Worm (Caenorhabditis elegans): ENCODE measurements around the gene nduf-2.2.
A peak's percentile ranks its signal among the peaks of the same experiment; 100 is the strongest.

The nduf-2.2 gene

DNA sequence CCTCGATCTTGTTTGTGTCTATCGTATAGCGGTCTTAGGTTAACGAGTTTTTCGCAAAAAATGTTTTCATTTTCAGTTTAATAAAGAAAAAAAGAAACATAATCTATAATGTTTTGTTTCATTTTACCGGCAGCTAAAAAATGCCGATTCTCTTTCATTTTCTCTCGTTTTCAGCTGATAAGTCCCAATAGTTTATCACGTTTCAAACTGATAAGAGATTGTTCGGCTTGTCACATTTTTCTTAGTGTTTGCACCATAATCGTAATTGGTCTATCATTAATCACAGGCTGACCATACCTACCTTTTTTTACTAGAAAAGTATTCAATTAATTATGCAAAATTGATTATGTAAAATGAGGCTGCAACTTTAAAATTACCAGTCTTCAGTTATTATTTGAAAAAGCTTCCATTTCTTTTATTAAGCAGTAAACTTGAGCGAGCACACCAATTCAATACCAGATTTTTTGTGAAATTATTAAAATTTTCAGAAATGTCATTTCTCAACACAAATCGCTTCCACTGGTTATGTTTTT, 30.2 kb downstream of the nduf-2.2 start, which contains the start of gene F23F12.13:
Gene F23F12.13 (plus strand): TSS at position 483 of the 533 bp plus-strand sequence.
- TF ChIP-seq nhr-28 (tag; optimal IDR thresholded peaks at IDR 0.05), result peak; percentile 37
- peak; percentile 52 for TF ChIP-seq hlh-30 (tag; optimal IDR thresholded peaks at IDR 0.05; ENCODE audit: insufficient read depth)
- peak; percentile 53; the same call in 1 of the 2 replicates for TF ChIP-seq dmd-6 (GFP tag; IDR thresholded peaks at IDR 0.05)
- peak; percentile 58 for TF ChIP-seq dve-1 (tag; optimal IDR thresholded peaks at IDR 0.05; ENCODE audit: insufficient read depth)
- no peak for TF ChIP-seq vab-7 (GFP tag; IDR thresholded peaks at IDR 0.05)
- TF ChIP-seq ama-1 (optimal IDR thresholded peaks at IDR 0.05), result no peak
- no peak for TF ChIP-seq lim-7 (GFP tag; IDR thresholded peaks at IDR 0.05)
- TF ChIP-seq pqm-1 (tag; optimal IDR thresholded peaks at IDR 0.05), result peak; percentile 73
- TF ChIP-seq hlh-11 (tag; optimal IDR thresholded peaks at IDR 0.05), result peak; percentile 41

DNA sequence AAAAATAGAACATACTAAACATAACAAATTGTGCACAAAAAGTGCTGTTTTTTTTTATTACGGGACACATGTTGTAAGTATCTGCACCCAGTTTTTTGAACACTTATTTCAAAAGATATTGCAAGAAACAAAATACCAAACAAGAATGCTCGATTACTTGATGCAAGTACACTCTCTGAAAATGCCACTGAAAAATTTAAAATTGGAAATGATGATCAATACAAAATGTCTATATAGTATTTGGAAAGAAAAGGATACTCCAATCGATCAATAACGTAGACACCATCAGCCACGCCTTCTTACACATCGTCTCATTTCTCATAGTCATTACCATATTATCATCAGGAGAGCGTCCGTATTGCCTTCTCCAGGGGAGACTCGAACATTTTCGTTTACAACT, 33.2 kb downstream of the nduf-2.2 start, which contains the start of gene sdz-15:
Gene sdz-15 (plus strand): TSS at position 301 of the 400 bp plus-strand sequence.
- TF ChIP-seq mxl-3 (GFP tag; optimal IDR thresholded peaks at IDR 0.05) (no peak), F37D6.2 (tag; optimal IDR thresholded peaks at IDR 0.05) (no peak), lin-1 (GFP tag; IDR thresholded peaks at IDR 0.05) (no peak), lin-38 (GFP tag; IDR thresholded peaks at IDR 0.05) (no peak), ceh-82 (tag; optimal IDR thresholded peaks at IDR 0.05) (no peak), dpl-1 (GFP tag; optimal IDR thresholded peaks at IDR 0.05) (no peak), ztf-11 (tag; optimal IDR thresholded peaks at IDR 0.05) (no peak), nhr-77 (tag; optimal IDR thresholded peaks at IDR 0.05) (no peak), aly-2 (tag; optimal IDR thresholded peaks at IDR 0.05) (no peak), nhr-11 (tag; optimal IDR thresholded peaks at IDR 0.05) (no peak), snpc-4 (tag; optimal IDR thresholded peaks at IDR 0.05) (no peak), sdz-12 (GFP tag; optimal IDR thresholded peaks at IDR 0.05) (no peak), fkh-10 (GFP tag; optimal IDR thresholded peaks at IDR 0.05) (no peak), ama-1 (optimal IDR thresholded peaks at IDR 0.05) (no peak), aha-1 (tag) (no peak), ZK337.2 (GFP tag; IDR thresholded peaks at IDR 0.05) (no peak), arid-1 (GFP tag; conservative IDR thresholded peaks at IDR 0.05) (no peak)

ce11 chrIII:6499102-6499501, 34.1 kb downstream of the nduf-2.2 start:
- TF ChIP-seq F37D6.2 (tag; optimal IDR thresholded peaks at IDR 0.05) (no peak), unc-62 (GFP tag; optimal IDR thresholded peaks at IDR 0.05 in 1 of 2) (peak in 1 of 2 experiments; percentile 92), unc-62 (tag; optimal IDR thresholded peaks at IDR 0.05) (no peak)

DNA sequence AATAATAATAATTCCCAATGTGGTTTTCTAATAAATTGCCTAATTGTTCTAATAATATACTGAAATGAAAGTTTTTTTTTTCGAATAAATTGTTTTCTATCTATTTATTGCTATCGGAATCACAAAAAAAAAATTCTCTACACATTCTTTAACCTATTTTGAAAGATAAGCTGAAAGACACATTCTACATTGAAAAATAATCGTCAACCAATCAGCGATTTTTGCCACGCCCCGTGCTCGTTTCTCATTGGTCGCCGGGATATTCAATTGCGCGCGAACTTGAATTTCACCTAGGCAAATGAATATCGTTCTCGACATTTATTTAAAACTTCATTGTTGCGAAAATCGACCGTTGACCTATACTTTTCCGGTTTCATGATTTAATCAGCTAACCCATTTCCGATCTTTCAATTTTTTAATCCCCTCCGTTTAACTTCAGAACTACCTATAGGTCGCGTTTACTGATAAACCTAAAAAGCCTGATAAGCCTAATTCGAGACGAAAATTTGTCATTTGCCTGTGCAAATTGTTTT, 35.1 kb downstream of the nduf-2.2 start, which contains the start of gene F23F12.3:
Gene F23F12.3 (plus strand): TSS at position 483 of the 533 bp plus-strand sequence.
- TF ChIP-seq nhr-237 (tag; optimal IDR thresholded peaks at IDR 0.05) (no peak), Y5F2A.4 (GFP tag; optimal IDR thresholded peaks at IDR 0.05) (no peak), dmd-6 (GFP tag; IDR thresholded peaks at IDR 0.05) (peak; percentile 21; the same call in 1 of the 2 replicates), fkh-10 (GFP tag; optimal IDR thresholded peaks at IDR 0.05) (no peak), aha-1 (tag) (peak; percentile 74), ceh-28 (tag; optimal IDR thresholded peaks at IDR 0.05) (no peak), lin-29 (GFP tag; IDR thresholded peaks at IDR 0.05) (no peak), aly-2 (tag; optimal IDR thresholded peaks at IDR 0.05) (no peak), pqm-1 (tag; optimal IDR thresholded peaks at IDR 0.05) (peak; percentile 29), fos-1 (tag; optimal IDR thresholded peaks at IDR 0.05) (no peak), nhr-77 (tag; optimal IDR thresholded peaks at IDR 0.05) (no peak), dmd-8 (GFP tag; IDR thresholded peaks at IDR 0.05) (no peak)

DNA sequence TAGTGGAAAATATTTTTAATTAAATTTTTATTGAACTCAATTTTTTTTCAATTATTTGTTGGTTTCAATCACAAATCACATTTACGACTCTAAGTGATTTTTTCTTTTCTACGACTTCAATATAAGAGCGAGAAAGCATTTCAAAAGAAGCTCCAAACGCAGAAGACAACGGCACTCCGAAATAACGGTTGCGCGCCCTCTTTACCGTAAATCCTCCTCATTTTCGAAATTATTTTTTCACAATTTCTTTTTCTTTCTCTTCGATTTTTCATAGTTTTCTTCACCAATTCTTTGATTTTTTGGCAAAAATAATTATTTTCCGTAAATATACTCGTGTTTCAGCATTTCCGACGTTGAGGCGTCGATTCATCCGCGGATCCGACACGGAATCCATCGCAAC, 39.1 kb downstream of the nduf-2.2 start:
- peak; percentile 95 for TF ChIP-seq Y48G9A.11 (GFP tag; IDR thresholded peaks at IDR 0.05)

Measured in whole organism, L4 larva.